Fruit fly (Drosophila melanogaster) S2 (cell line): ENCODE results near the gene dpr9.

Experiments
- CG8478 ChIP-seq: fragments of >200 bp; optimal IDR thresholded peaks from 2 replicates; lab custom pipeline; 2018
- CTCF ChIP-seq, 2 experiments: fragments of >200 bp; optimal IDR thresholded peaks; 2 replicates each; lab custom pipeline; 2018

DNA sequence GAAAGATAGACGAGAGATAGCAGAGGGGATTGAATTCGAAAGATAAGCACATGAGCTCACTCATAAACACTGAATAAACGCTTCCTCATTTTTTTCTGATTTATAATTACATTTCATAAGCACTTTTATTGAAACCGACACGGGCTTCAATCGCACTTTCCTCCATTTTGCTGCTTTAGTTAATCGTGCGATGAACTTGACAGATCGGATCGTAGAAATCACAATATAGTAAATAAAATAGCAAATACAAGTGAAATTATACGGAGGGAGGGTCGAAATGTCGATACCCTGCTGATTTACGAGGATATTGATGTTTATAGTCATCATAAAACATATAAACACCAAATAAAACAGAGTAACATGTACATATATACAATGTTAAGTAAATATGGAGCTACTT lies 11.3 kb upstream of the dpr9 start:
- no peak for TF ChIP-seq CG8478
- TF ChIP-seq CTCF (optimal IDR thresholded peaks at IDR 0.05; lab: Kevin White, UChicago) = no peak
